Fruit fly (Drosophila melanogaster): ENCODE measurements around the gene CG14568.

CG14568 gene

DNA sequence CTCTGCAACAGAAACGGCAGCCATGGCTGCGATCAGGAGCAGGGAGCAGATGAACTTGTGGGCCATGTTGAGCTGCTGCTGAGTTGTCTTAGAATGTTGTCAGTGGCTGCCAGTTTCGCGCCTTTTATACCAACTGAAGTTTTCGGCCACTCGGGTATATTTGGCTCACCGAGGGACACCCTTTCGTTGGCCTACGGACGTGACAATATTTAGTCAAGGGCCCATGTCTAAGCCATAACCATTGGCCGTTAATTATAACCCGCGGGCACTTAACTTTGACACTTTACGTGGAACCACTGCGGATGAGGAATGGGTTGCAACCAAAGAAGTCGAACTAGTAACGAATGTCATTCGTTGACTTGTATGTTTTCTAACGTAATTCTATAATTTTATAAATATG is at the start of gene CG14568:
TSS of gene CG14568 (minus strand) at position 101 of the 400 bp plus-strand sequence.
- no peak for TF ChIP-seq CG16779 (tag; optimal IDR thresholded peaks at IDR 0.05)
- TF ChIP-seq fd85E (GFP tag; optimal IDR thresholded peaks at IDR 0.05), result no peak
- no peak for TF ChIP-seq CG11762 (GFP tag; optimal IDR thresholded peaks at IDR 0.05; ENCODE audit: insufficient read depth)
- no peak for TF ChIP-seq CG6163 (GFP tag; IDR thresholded peaks at IDR 0.05)
- no peak for TF ChIP-seq CG8319 (GFP tag; optimal IDR thresholded peaks at IDR 0.05)
- no peak for TF ChIP-seq acj6 (GFP tag; optimal IDR thresholded peaks at IDR 0.05)
- TF ChIP-seq CG32006 (GFP tag; optimal IDR thresholded peaks at IDR 0.05), result no peak
- TF ChIP-seq Eip78C (GFP tag), result no peak
- TF ChIP-seq Hr39 (GFP tag; optimal IDR thresholded peaks at IDR 0.05), result no peak
- TF ChIP-seq CG6792 (GFP tag; optimal IDR thresholded peaks at IDR 0.05), result no peak
- no peak for TF ChIP-seq eg (GFP tag; IDR thresholded peaks at IDR 0.05)

DNA sequence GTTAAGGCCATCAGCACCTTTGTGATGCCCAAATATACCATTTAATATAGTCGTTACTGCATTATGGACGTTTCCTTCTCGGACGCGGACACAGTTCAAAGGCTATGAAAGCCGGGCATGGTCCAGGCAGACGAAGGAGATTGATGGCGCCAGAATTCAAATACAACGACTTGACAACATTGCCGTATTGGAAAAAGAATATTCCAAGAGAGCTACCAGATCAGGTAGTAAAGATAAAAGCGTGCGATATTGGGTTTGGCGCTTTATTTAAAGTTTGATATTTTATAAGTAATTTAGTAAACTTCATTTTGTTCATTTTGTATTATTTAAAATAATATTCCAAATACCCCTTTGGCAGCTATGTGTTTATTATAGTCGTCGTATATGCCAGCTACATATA is 40.6 kb upstream of the CG14568 start:
- TF ChIP-seq Hr39 (GFP tag; optimal IDR thresholded peaks at IDR 0.05), result no peak
- no peak for TF ChIP-seq CG32006 (GFP tag; optimal IDR thresholded peaks at IDR 0.05)
- no peak for TF ChIP-seq dac (GFP tag; optimal IDR thresholded peaks at IDR 0.05)
- no peak for TF ChIP-seq OdsH (GFP tag; optimal IDR thresholded peaks at IDR 0.05)
- no peak for TF ChIP-seq Ets21C (GFP tag; optimal IDR thresholded peaks at IDR 0.05)
- TF ChIP-seq Sox14 (GFP tag; optimal IDR thresholded peaks at IDR 0.05), result no peak
- TF ChIP-seq CG16779 (tag; optimal IDR thresholded peaks at IDR 0.05), result no peak
- TF ChIP-seq svp (GFP tag), result no peak
- TF ChIP-seq topi (GFP tag; optimal IDR thresholded peaks at IDR 0.05), result no peak
- no peak for TF ChIP-seq vri (GFP tag; optimal IDR thresholded peaks at IDR 0.05)

DNA sequence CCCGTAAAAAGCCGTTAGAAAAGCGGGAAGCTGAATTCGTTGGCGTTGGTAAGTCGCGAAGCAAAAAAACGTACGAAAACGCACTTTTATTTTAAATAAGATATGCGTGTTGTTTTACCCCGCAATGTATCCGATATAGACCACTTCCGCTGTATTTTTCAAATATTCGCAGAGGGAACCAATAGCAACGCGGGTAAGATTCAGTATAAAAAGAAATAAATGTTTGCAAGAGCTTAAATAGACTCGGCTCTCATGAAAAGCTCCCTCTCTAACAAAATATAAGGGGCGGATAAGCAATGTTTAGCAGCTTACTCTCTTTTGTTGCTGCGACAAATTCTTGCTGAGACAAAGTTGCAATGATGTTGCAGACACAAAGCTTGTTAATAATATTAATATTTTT is 37.0 kb upstream of the CG14568 start, which contains the start of gene Syn1:
TSS of gene Syn1 (minus strand) at position 207 of the 400 bp plus-strand sequence.
- no peak for TF ChIP-seq cyc (GFP tag; optimal IDR thresholded peaks at IDR 0.05)
- TF ChIP-seq CG10631 (GFP tag; optimal IDR thresholded peaks at IDR 0.05), result no peak
- peak; percentile 48 for TF ChIP-seq fkh (GFP tag; optimal IDR thresholded peaks at IDR 0.05)
- TF ChIP-seq CG15336 (GFP tag; IDR thresholded peaks at IDR 0.05), result peak; percentile 26; the same call in 1 of the 2 replicates
- TF ChIP-seq net (GFP tag; optimal IDR thresholded peaks at IDR 0.05), result peak; percentile 14
- no peak for TF ChIP-seq fd59A (GFP tag; optimal IDR thresholded peaks at IDR 0.05)
- TF ChIP-seq achi (GFP tag; optimal IDR thresholded peaks at IDR 0.05), result no peak
- TF ChIP-seq Met (GFP tag; optimal IDR thresholded peaks at IDR 0.05), result no peak
- no peak for TF ChIP-seq Sox15 (GFP tag; optimal IDR thresholded peaks at IDR 0.05)
- TF ChIP-seq CG16779 (tag; optimal IDR thresholded peaks at IDR 0.05), result no peak
- TF ChIP-seq CG7368 (GFP tag; optimal IDR thresholded peaks at IDR 0.05), result no peak
- TF ChIP-seq topi (GFP tag; optimal IDR thresholded peaks at IDR 0.05), result no peak
- TF ChIP-seq vri (GFP tag; optimal IDR thresholded peaks at IDR 0.05), result no peak
- no peak for TF ChIP-seq acj6 (GFP tag; optimal IDR thresholded peaks at IDR 0.05)

DNA sequence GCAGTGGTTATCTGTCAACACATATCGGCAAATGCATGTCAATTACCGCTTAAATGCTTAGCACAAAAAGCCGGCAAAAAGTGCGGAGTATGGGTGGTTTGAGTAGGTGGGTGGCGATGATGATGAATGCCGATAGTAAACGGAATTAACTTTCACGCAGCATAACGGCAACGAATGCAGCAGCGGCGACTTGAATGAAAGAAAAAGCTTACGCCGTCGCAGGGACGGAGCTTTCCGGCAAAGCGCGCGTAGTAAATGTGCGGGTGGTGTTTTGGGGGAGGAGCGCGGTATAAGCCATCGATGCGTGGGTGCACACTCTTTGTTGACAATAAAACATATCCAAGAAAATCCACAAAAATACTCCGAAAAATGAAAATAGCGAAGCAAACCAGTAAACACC is 36.2 kb upstream of the CG14568 start, which contains the start of gene CG7370:
TSS of gene CG7370 (plus strand) at position 301 of the 400 bp plus-strand sequence.
- TF ChIP-seq CG7368 (GFP tag; optimal IDR thresholded peaks at IDR 0.05) (no peak), CG10669 (GFP tag; optimal IDR thresholded peaks at IDR 0.05) (no peak), fkh (GFP tag; optimal IDR thresholded peaks at IDR 0.05) (no peak), net (GFP tag; optimal IDR thresholded peaks at IDR 0.05) (no peak), Met (GFP tag; optimal IDR thresholded peaks at IDR 0.05) (no peak), acj6 (GFP tag; optimal IDR thresholded peaks at IDR 0.05) (no peak), CG8632 (GFP tag; optimal IDR thresholded peaks at IDR 0.05) (no peak), CG1621 (tag; optimal IDR thresholded peaks at IDR 0.05) (no peak), salr (GFP tag; optimal IDR thresholded peaks at IDR 0.05) (no peak)

DNA sequence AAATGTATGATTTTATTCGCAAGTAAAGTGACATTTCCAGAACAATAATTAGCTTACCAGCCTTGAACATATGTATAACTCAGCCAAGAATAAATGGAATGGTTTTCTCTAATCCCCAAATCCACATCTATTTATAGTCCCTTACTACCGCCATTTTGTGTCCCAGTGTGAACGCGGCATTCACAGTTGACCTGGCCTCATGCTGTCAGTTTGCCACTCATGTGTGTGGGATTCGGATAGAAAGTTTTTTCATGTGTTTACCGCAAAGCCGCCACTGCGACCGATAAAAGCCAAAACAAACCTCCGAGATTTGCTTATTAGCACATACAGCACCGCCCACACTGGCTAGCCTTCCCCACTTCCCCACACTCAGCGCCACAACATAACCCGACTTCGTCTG is 32.6 kb upstream of the CG14568 start:
- TF ChIP-seq Hr38 (GFP tag; optimal IDR thresholded peaks at IDR 0.05), result no peak
- no peak for TF ChIP-seq Eip93F (GFP tag; optimal IDR thresholded peaks at IDR 0.05)
- TF ChIP-seq Met (GFP tag; optimal IDR thresholded peaks at IDR 0.05), result no peak
- no peak for TF ChIP-seq Sox14 (GFP tag; optimal IDR thresholded peaks at IDR 0.05)
- no peak for TF ChIP-seq eg (GFP tag; IDR thresholded peaks at IDR 0.05)
- no peak for TF ChIP-seq CG32006 (GFP tag; optimal IDR thresholded peaks at IDR 0.05)
- no peak for TF ChIP-seq CG7368 (GFP tag; optimal IDR thresholded peaks at IDR 0.05)
- no peak for TF ChIP-seq fd59A (GFP tag; optimal IDR thresholded peaks at IDR 0.05)
- TF ChIP-seq lz (GFP tag; optimal IDR thresholded peaks at IDR 0.05), result no peak
- TF ChIP-seq CG16779 (tag; optimal IDR thresholded peaks at IDR 0.05), result no peak
- TF ChIP-seq Gug (GFP tag; IDR thresholded peaks at IDR 0.05), result no peak
- TF ChIP-seq acj6 (GFP tag; optimal IDR thresholded peaks at IDR 0.05), result no peak
- TF ChIP-seq dsx (GFP tag; optimal IDR thresholded peaks at IDR 0.05; ENCODE audit: poor library complexity, severe bottlenecking), result no peak
- no peak for TF ChIP-seq Sox102F (GFP tag; optimal IDR thresholded peaks at IDR 0.05)

Measured in whole organism, prepupa.